Fruit fly (Drosophila melanogaster) whole organism, embryonic: ENCODE data around the gene Cpr76Bc.

Experiments used
- ATbp ChIP-seq: fragments of 200-800 bp; sonication (Bioruptor generic); optimal IDR thresholded peaks from 2 replicates; lab custom pipeline; 2017; ENCODE audit warnings: missing biosample characterization, mild to moderate bottlenecking, missing genetic modification characterization, missing genetic modification reagents
- B-H2 ChIP-seq: fragments of 200-800 bp; sonication (Bioruptor generic); optimal IDR thresholded peaks from 2 replicates; lab custom pipeline; 2018; ENCODE audit warnings: missing biosample characterization, mild to moderate bottlenecking, missing genetic modification characterization
- CG10147 ChIP-seq: fragments of 200-800 bp; sonication (Bioruptor generic); optimal IDR thresholded peaks from 2 replicates; lab custom pipeline; 2019; ENCODE audit warnings: missing biosample characterization, mild to moderate bottlenecking, missing genetic modification characterization, moderate library complexity
- CG10654 ChIP-seq: fragments of 200-800 bp; sonication (Bioruptor generic); optimal IDR thresholded peaks from 2 replicates; lab custom pipeline; 2016; ENCODE audit warnings: missing biosample characterization, missing genetic modification characterization
- CG11456 ChIP-seq: fragments of 200-800 bp; sonication (Bioruptor generic); IDR thresholded peaks from 3 replicates; pipeline ENCODE4 v1.3.6; 2022; ENCODE audit warnings: missing biosample characterization, missing genetic modification characterization
- CG12071 ChIP-seq: fragments of 200-800 bp; sonication (Bioruptor generic); optimal IDR thresholded peaks from 3 replicates; lab custom pipeline; 2018; ENCODE audit warnings: missing biosample characterization, mild to moderate bottlenecking, missing genetic modification characterization
- CG12155 ChIP-seq: fragments of 200-800 bp; sonication (Bioruptor generic); optimal IDR thresholded peaks from 3 replicates; lab custom pipeline; 2016; ENCODE audit warnings: missing biosample characterization, missing genetic modification characterization
- CG12391 ChIP-seq: fragments of 200-800 bp; sonication (Bioruptor generic); optimal IDR thresholded peaks from 3 replicates; lab custom pipeline; 2018; ENCODE audit warnings: missing biosample characterization, mild to moderate bottlenecking, missing genetic modification characterization, moderate library complexity
- CG1603 ChIP-seq: fragments of 200-800 bp; sonication (Bioruptor generic); optimal IDR thresholded peaks from 2 replicates; lab custom pipeline; 2019; ENCODE audit warnings: missing biosample characterization, mild to moderate bottlenecking, missing genetic modification characterization, moderate library complexity
- CG16815 ChIP-seq: fragments of 200-800 bp; sonication (Bioruptor generic); optimal IDR thresholded peaks from 3 replicates; lab custom pipeline; 2017; ENCODE audit warnings: missing biosample characterization, mild to moderate bottlenecking, missing genetic modification characterization
- CG17328 ChIP-seq: fragments of 200-800 bp; sonication (Bioruptor generic); IDR thresholded peaks from 2 replicates; pipeline ENCODE4 v1.3.6; 2022; ENCODE audit warnings: missing biosample characterization, missing genetic modification characterization
- CG17359 ChIP-seq: fragments of 200-800 bp; sonication (Bioruptor generic); optimal IDR thresholded peaks from 3 replicates; lab custom pipeline; 2018; ENCODE audit warnings: missing biosample characterization, mild to moderate bottlenecking, missing genetic modification characterization, moderate library complexity
- CG17385 ChIP-seq: fragments of 200-800 bp; sonication (Bioruptor generic); optimal IDR thresholded peaks from 3 replicates; lab custom pipeline; 2018; ENCODE audit warnings: missing biosample characterization, mild to moderate bottlenecking, missing genetic modification characterization
- CG18599 ChIP-seq: fragments of 200-800 bp; sonication (Bioruptor generic); optimal IDR thresholded peaks from 3 replicates; lab custom pipeline; 2017; ENCODE audit warnings: missing biosample characterization, missing genetic modification characterization, mild to moderate bottlenecking, moderate library complexity, missing genetic modification reagents
- CG2116 ChIP-seq: fragments of 200-800 bp; sonication (Bioruptor generic); optimal IDR thresholded peaks from 3 replicates; lab custom pipeline; 2018; ENCODE audit warnings: missing biosample characterization, mild to moderate bottlenecking, missing genetic modification characterization
- CG2199 ChIP-seq: fragments of 200-800 bp; sonication (Bioruptor generic); IDR thresholded peaks from 3 replicates; pipeline ENCODE4 v1.3.6; 2022; ENCODE audit warnings: missing biosample characterization, missing genetic modification characterization
- CG30403 ChIP-seq: fragments of 200-800 bp; sonication (Bioruptor generic); optimal IDR thresholded peaks from 3 replicates; lab custom pipeline; 2016; ENCODE audit warnings: missing biosample characterization, missing genetic modification characterization
- CG33557 ChIP-seq: fragments of 200-800 bp; sonication (Bioruptor generic); optimal IDR thresholded peaks from 2 replicates; lab custom pipeline; 2019; ENCODE audit warnings: missing biosample characterization, mild to moderate bottlenecking, missing genetic modification characterization, moderate library complexity
- CG42726 ChIP-seq: fragments of 200-800 bp; sonication (Bioruptor generic); IDR thresholded peaks from 2 replicates; pipeline ENCODE4 v1.3.6; 2022; ENCODE audit warnings: missing biosample characterization, missing genetic modification characterization; ENCODE audit not compliant: partially characterized antibody
- CG4328 ChIP-seq: fragments of 200-800 bp; sonication (Bioruptor generic); optimal IDR thresholded peaks from 3 replicates; lab custom pipeline; 2017; ENCODE audit warnings: missing biosample characterization, missing genetic modification reagents, missing genetic modification characterization
- CG4730 ChIP-seq: fragments of 200-800 bp; sonication (Bioruptor generic); IDR thresholded peaks from 2 replicates; pipeline ENCODE4 v1.3.6; 2022; ENCODE audit warnings: missing biosample characterization, missing genetic modification characterization
- CG5953 ChIP-seq: fragments of 200-800 bp; sonication (Bioruptor generic); IDR thresholded peaks from 2 replicates; pipeline ENCODE4 v1.3.6; 2022; ENCODE audit warnings: missing biosample characterization, missing genetic modification characterization
- CG7928 ChIP-seq: fragments of 200-800 bp; sonication (Bioruptor generic); optimal IDR thresholded peaks from 2 replicates; lab custom pipeline; 2017; ENCODE audit warnings: missing biosample characterization, mild to moderate bottlenecking, missing genetic modification characterization
- CG8359 ChIP-seq: fragments of 200-800 bp; sonication (Bioruptor generic); optimal IDR thresholded peaks from 2 replicates; lab custom pipeline; 2017; ENCODE audit warnings: missing biosample characterization, mild to moderate bottlenecking, missing genetic modification characterization, borderline replicate concordance
- CG8924 ChIP-seq: fragments of 200-800 bp; optimal IDR thresholded peaks from 3 replicates; lab custom pipeline; 2019; ENCODE audit warnings: missing biosample characterization, mild to moderate bottlenecking, missing genetic modification characterization, moderate library complexity
- CG9609 ChIP-seq: fragments of 200-800 bp; sonication (Bioruptor generic); optimal IDR thresholded peaks from 3 replicates; lab custom pipeline; 2016; ENCODE audit warnings: missing biosample characterization, missing genetic modification characterization
- E2f2 ChIP-seq: fragments of 200-800 bp; sonication (Bioruptor generic); IDR thresholded peaks from 2 replicates; pipeline ENCODE4 v1.3.6; 2022; ENCODE audit warnings: missing biosample characterization, missing genetic modification characterization
- Ets65A ChIP-seq: fragments of 200-800 bp; sonication (Bioruptor generic); peaks from one replicate; lab custom pipeline; 2016; ENCODE audit warnings: missing biosample characterization, missing genetic modification characterization
- Gug ChIP-seq: fragments of 200-800 bp; sonication (Bioruptor generic); IDR thresholded peaks from 4 replicates; pipeline ENCODE4 v1.3.6; 2022; ENCODE audit warnings: missing biosample characterization, missing genetic modification characterization
- HLHmδ ChIP-seq: fragments of 200-800 bp; sonication (Bioruptor generic); optimal IDR thresholded peaks from 2 replicates; lab custom pipeline; 2018; ENCODE audit warnings: missing biosample characterization, mild to moderate bottlenecking, missing genetic modification characterization, moderate library complexity
- Hmx ChIP-seq: fragments of 200-800 bp; sonication (Bioruptor generic); optimal IDR thresholded peaks from 2 replicates; lab custom pipeline; 2016; ENCODE audit warnings: missing biosample characterization, missing genetic modification characterization
- Hr3 ChIP-seq: fragments of 200-800 bp; sonication (Bioruptor generic); optimal IDR thresholded peaks from 3 replicates; lab custom pipeline; 2016; ENCODE audit warnings: missing biosample characterization, missing genetic modification characterization
- Hr51 ChIP-seq, 2 experiments: fragments of 200-800 bp; sonication (Bioruptor generic); optimal IDR thresholded peaks; 2 replicates in 1 of 2; 3 replicates in 1 of 2; lab custom pipeline; 2016 to 2018; ENCODE audit warnings: missing biosample characterization in 2 of 2, missing genetic modification characterization in 2 of 2, mild to moderate bottlenecking in 1 of 2, moderate library complexity in 1 of 2
- Max ChIP-seq: fragments of 200-800 bp; sonication (Bioruptor generic); optimal IDR thresholded peaks from 2 replicates; lab custom pipeline; 2016; ENCODE audit warnings: missing biosample characterization, mild to moderate bottlenecking, missing genetic modification characterization
- Rfx ChIP-seq: fragments of 200-800 bp; sonication (Bioruptor generic); IDR thresholded peaks from 2 replicates; pipeline ENCODE4 v1.3.6; 2022; ENCODE audit warnings: missing biosample characterization, missing genetic modification characterization
- Sin3A ChIP-seq: fragments of >200 bp; optimal IDR thresholded peaks from 2 replicates; lab custom pipeline; 2018
- bab2 ChIP-seq: fragments of 200-800 bp; sonication (Bioruptor generic); optimal IDR thresholded peaks from 2 replicates; lab custom pipeline; 2016; ENCODE audit warnings: missing biosample characterization, missing genetic modification characterization
- br ChIP-seq: fragments of >200 bp; optimal IDR thresholded peaks from 2 replicates; lab custom pipeline; 2017
- cas ChIP-seq: fragments of 200-800 bp; sonication (Bioruptor generic); IDR thresholded peaks from 2 replicates; pipeline ENCODE4 v1.3.6; 2022; ENCODE audit warnings: missing biosample characterization, missing genetic modification characterization
- cato ChIP-seq: fragments of 200-800 bp; sonication (Bioruptor generic); optimal IDR thresholded peaks from 2 replicates; lab custom pipeline; 2016; ENCODE audit warnings: missing biosample characterization, missing genetic modification characterization, borderline replicate concordance
- chinmo ChIP-seq: fragments of 200-800 bp; sonication (Bioruptor generic); IDR thresholded peaks from 4 replicates; pipeline ENCODE4 v1.3.6; 2022; ENCODE audit warnings: missing biosample characterization, missing genetic modification characterization; ENCODE audit not compliant: partially characterized antibody
- chm ChIP-seq: fragments of 200-800 bp; sonication (Bioruptor generic); IDR thresholded peaks from 2 replicates; pipeline ENCODE4 v1.3.6; 2022; ENCODE audit warnings: missing biosample characterization, missing genetic modification characterization
- cwo ChIP-seq: fragments of 200-800 bp; sonication (Bioruptor generic); optimal IDR thresholded peaks from 3 replicates; lab custom pipeline; 2017; ENCODE audit warnings: missing biosample characterization, missing genetic modification characterization, mild to moderate bottlenecking, moderate library complexity, missing genetic modification reagents
- ems ChIP-seq: fragments of 200-800 bp; sonication (Bioruptor generic); optimal IDR thresholded peaks from 3 replicates; lab custom pipeline; 2016; ENCODE audit warnings: missing biosample characterization, missing genetic modification characterization
- pb ChIP-seq: fragments of 200-800 bp; sonication (Bioruptor generic); optimal IDR thresholded peaks from 3 replicates; lab custom pipeline; 2016; ENCODE audit warnings: missing biosample characterization, missing genetic modification characterization
- seq ChIP-seq: fragments of 200-800 bp; sonication (Bioruptor generic); IDR thresholded peaks from 2 replicates; pipeline ENCODE4 v1.3.6; 2022; ENCODE audit warnings: missing biosample characterization, missing genetic modification characterization
- slbo ChIP-seq: fragments of 200-800 bp; sonication (Bioruptor generic); IDR thresholded peaks from 2 replicates; pipeline ENCODE4 v1.3.6; 2022; ENCODE audit warnings: missing biosample characterization, missing genetic modification characterization
- sr ChIP-seq: fragments of 200-800 bp; sonication (Bioruptor generic); IDR thresholded peaks from 3 replicates; pipeline ENCODE4 v1.3.6; 2022; ENCODE audit warnings: missing biosample characterization, missing genetic modification characterization
- tll ChIP-seq, 2 experiments: fragments of 200-800 bp in 1 of 2; fragments of >200 bp in 1 of 2; sonication (Bioruptor generic) in 1 of 2; optimal IDR thresholded peaks; 2 replicates each; lab custom pipeline; 2017 to 2019; ENCODE audit warnings: missing biosample characterization in 2 of 2, missing genetic modification characterization in 2 of 2, mild to moderate bottlenecking in 1 of 2, moderate library complexity in 1 of 2
- tna ChIP-seq: fragments of 200-800 bp; sonication (Bioruptor generic); IDR thresholded peaks from 2 replicates; pipeline ENCODE4 v1.3.6; 2022; ENCODE audit warnings: missing biosample characterization, missing genetic modification characterization; ENCODE audit not compliant: partially characterized antibody
- usp ChIP-seq: fragments of >200 bp; optimal IDR thresholded peaks from 2 replicates; lab custom pipeline; 2017; ENCODE audit warnings: missing biosample characterization, missing genetic modification characterization
- zf30C ChIP-seq: fragments of 200-800 bp; sonication (Bioruptor generic); optimal IDR thresholded peaks from 3 replicates; lab custom pipeline; 2018; ENCODE audit warnings: missing biosample characterization, mild to moderate bottlenecking, missing genetic modification characterization

Cpr76Bc gene

DNA sequence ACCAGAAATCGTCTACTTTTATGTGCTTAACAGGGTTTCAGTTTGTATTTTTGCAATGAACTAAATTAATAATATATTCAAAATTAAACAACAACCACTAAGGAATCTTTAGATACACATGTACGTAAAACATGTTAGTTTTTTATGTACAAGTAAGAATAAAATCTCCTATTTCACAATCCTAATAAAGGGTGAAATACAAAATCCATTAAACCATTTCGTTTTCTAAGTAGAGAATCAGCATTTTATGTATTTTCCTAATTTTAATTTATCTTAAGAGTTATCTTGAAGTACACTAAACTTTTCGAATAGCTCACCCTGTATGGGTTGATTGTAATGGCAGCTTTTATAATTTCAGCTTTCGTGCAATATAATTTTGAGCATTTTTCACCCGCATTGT is 41.0 kb downstream of the Cpr76Bc start (continued):
- TF ChIP-seq cato (GFP tag; lab: Kevin White, UChicago) (no peak), CG42726 (GFP tag; lab: Robert Waterston, UW) (no peak), CG5953 (GFP tag; lab: Robert Waterston, UW) (no peak), CG2199 (GFP tag; lab: Robert Waterston, UW) (no peak), CG12155 (GFP tag; lab: Kevin White, UChicago) (peak; percentile 37), E2f2 (GFP tag; lab: Robert Waterston, UW) (no peak), CG2116 (GFP tag; lab: Kevin White, UChicago) (no peak), CG16815 (GFP tag; lab: Kevin White, UChicago) (peak; percentile 9), Sin3A (lab: Kevin White, UChicago) (no peak), CG17328 (no peak), Max (no peak), Ets65A (GFP tag; lab: Kevin White, UChicago) (no peak), CG33557 (GFP tag; lab: Kevin White, UChicago) (no peak), slbo (GFP tag; lab: Robert Waterston, UW) (peak; percentile 23), pb (GFP tag; lab: Kevin White, UChicago) (no peak), Hmx (GFP tag; lab: Kevin White, UChicago) (peak; percentile 51), usp (GFP tag; lab: Kevin White, UChicago) (no peak), ems (GFP tag; lab: Kevin White, UChicago) (no peak), B-H2 (GFP tag; lab: Kevin White, UChicago) (no peak), zf30C (GFP tag; lab: Kevin White, UChicago) (no peak), CG4730 (GFP tag; lab: Robert Waterston, UW) (no peak), Hr51 (GFP tag; optimal IDR thresholded peaks at IDR 0.05; lab: Kevin White, UChicago) (peak in 1 of 2 experiments; percentile 58), CG7928 (GFP tag; lab: Kevin White, UChicago) (no peak), CG10654 (no peak), CG17385 (GFP tag; lab: Kevin White, UChicago) (peak; percentile 6), CG1603 (tag; lab: Kevin White, UChicago) (no peak), CG11456 (GFP tag; lab: Robert Waterston, UW) (no peak), HLHmδ (GFP tag; lab: Kevin White, UChicago) (no peak), Hr3 (GFP tag; lab: Kevin White, UChicago) (no peak), seq (no peak), tll (GFP tag; optimal IDR thresholded peaks at IDR 0.05; lab: Kevin White, UChicago) (no peak), br (lab: Kevin White, UChicago) (no peak), cas (GFP tag; lab: Robert Waterston, UW) (no peak), CG10147 (GFP tag; lab: Kevin White, UChicago) (peak; percentile 63), chm (GFP tag; lab: Robert Waterston, UW) (no peak), CG8924 (tag; lab: Kevin White, UChicago) (peak; percentile 1), CG9609 (no peak), CG12071 (no peak), CG30403 (peak; percentile 66), CG18599 (GFP tag; lab: Kevin White, UChicago) (peak; percentile 57), CG4328 (GFP tag; lab: Kevin White, UChicago) (no peak), sr (no peak), ATbp (GFP tag; lab: Kevin White, UChicago) (no peak), CG17359 (tag; lab: Kevin White, UChicago) (peak; percentile 52), bab2 (GFP tag; lab: Kevin White, UChicago) (no peak), Gug (GFP tag; lab: Robert Waterston, UW) (no peak), CG8359 (GFP tag; lab: Kevin White, UChicago) (no peak), cwo (GFP tag; lab: Kevin White, UChicago) (peak; percentile 25), Rfx (GFP tag; lab: Robert Waterston, UW) (0 out of 2 replicates have a peak, but pooled peaks have one; percentile 24), CG12391 (tag; lab: Kevin White, UChicago) (peak; percentile 22), chinmo (GFP tag; lab: Robert Waterston, UW) (no peak), tna (GFP tag; lab: Robert Waterston, UW) (no peak)
